Worm (Caenorhabditis elegans) whole organism, mixed stage, embryonic: Measurements from ENCODE around the gene srh-180.

Experiments
- ces-1 ChIP-seq: fragments of 150-350 bp; optimal IDR thresholded peaks from 2 replicates; lab custom pipeline; 2014; ENCODE audit warnings: missing biosample characterization, missing genetic modification reagents, missing genetic modification characterization
- elt-3 ChIP-seq: fragments of 150-350 bp; optimal IDR thresholded peaks from 2 replicates; lab custom pipeline; 2014; ENCODE audit warnings: missing biosample characterization, missing genetic modification characterization
- mep-1 ChIP-seq: fragments of 150-350 bp; optimal IDR thresholded peaks from 2 replicates; lab custom pipeline; 2017; ENCODE audit warnings: missing biosample characterization, missing genetic modification reagents, missing genetic modification characterization, inconsistent platforms
- nhr-12 ChIP-seq: fragments of 150-350 bp; optimal IDR thresholded peaks from 2 replicates; lab custom pipeline; 2014; ENCODE audit warnings: missing biosample characterization, missing genetic modification characterization
- nhr-237 ChIP-seq: fragments of 150-350 bp; optimal IDR thresholded peaks from 2 replicates; lab custom pipeline; 2014; ENCODE audit warnings: missing biosample characterization, missing genetic modification characterization
- nhr-28 ChIP-seq: fragments of 150-350 bp; optimal IDR thresholded peaks from 2 replicates; lab custom pipeline; 2014; ENCODE audit warnings: missing biosample characterization, missing genetic modification characterization
- sptf-1 ChIP-seq: sonication (generic microtip); optimal IDR thresholded peaks from 2 replicates; lab custom pipeline; 2017; ENCODE audit warnings: mild to moderate bottlenecking, missing genetic modification characterization, moderate library complexity, missing compliant biosample characterization
- tbx-8 ChIP-seq: fragments of 200-800 bp; sonication (Bioruptor generic); optimal IDR thresholded peaks from 2 replicates; lab custom pipeline; 2018; ENCODE audit warnings: mild to moderate bottlenecking, missing genetic modification characterization, moderate library complexity, missing compliant biosample characterization
- unc-39 ChIP-seq: fragments of 150-350 bp; optimal IDR thresholded peaks from 2 replicates; lab custom pipeline; 2014; ENCODE audit warnings: missing biosample characterization, missing genetic modification characterization

DNA sequence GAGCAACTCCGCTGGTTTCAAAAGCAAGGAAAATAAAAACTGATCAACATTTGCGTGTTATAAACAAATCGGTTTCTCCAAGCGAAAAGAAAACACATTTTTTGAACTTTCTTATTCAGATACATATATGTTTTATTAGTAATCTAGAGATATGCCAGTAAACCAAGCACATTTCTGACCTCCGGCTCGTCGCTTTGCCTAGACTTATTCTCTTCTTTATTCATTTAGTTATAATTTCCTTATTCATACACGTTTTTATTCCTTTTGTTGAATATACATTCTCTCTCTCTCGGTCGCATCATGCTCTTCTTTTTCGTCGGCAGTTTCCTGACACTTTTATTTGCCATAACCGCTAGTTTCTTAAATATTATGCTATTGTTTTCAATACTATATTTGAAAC lies 18.7 kb upstream of the srh-180 start, which contains the start of gene srbc-84:
- TF ChIP-seq nhr-237 (tag; lab: Kevin White, UChicago) (no peak), tbx-8 (no peak), mep-1 (no peak), sptf-1 (tag; lab: Kevin White, UChicago) (no peak), elt-3 (tag; lab: Kevin White, UChicago) (no peak), unc-39 (no peak), ces-1 (GFP tag; lab: Kevin White, UChicago) (no peak), nhr-28 (tag; lab: Kevin White, UChicago) (no peak), nhr-12 (tag; lab: Kevin White, UChicago) (no peak)
